Worm (Caenorhabditis elegans): ENCODE measurements around the gene K08D9.9.

K08D9.9 gene

DNA sequence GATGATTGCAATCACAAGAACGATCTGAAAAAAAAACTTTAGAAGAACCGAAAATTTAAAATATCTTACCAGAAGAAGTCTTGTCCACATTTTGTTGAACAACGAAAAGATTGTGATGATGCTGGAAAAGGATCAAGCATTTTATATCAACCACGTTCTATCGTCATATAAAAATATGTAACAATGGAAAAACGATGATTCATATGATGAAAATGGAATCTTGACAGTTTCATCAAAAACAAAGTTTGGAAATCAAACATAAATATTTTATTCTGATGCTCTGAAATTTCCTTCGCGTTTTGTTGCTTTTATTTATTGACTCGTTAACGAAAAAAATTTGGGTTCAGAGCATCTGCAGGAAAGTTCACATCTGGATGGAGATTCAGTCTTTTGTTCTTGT is at the start of gene K08D9.9, which contains the start of gene str-16:
Gene K08D9.9 (minus strand): TSS at position 101 of the 400 bp plus-strand sequence.
Gene str-16 (plus strand): TSS at position 266 of the 400 bp plus-strand sequence.
- TF ChIP-seq mep-1 (tag; optimal IDR thresholded peaks at IDR 0.05) (no peak), lsy-2 (tag; optimal IDR thresholded peaks at IDR 0.05) (no peak), tra-1 (GFP tag; IDR thresholded peaks at IDR 0.05) (no peak), nhr-25 (tag; optimal IDR thresholded peaks at IDR 0.05; ENCODE audit: borderline replicate concordance, insufficient read depth) (no peak), nhr-41 (GFP tag; IDR thresholded peaks at IDR 0.05) (no peak), attf-4 (tag; optimal IDR thresholded peaks at IDR 0.05) (no peak), ztf-11 (tag; optimal IDR thresholded peaks at IDR 0.05) (no peak), nhr-102 (tag; optimal IDR thresholded peaks at IDR 0.05) (no peak), mdl-1 (tag; optimal IDR thresholded peaks at IDR 0.05) (no peak), unc-130 (GFP tag; optimal IDR thresholded peaks at IDR 0.05) (no peak)

- TF ChIP-seq nhr-25 (tag; optimal IDR thresholded peaks at IDR 0.05; ENCODE audit: borderline replicate concordance, insufficient read depth) (no peak), nhr-76 (tag; optimal IDR thresholded peaks at IDR 0.05) (no peak), nhr-41 (GFP tag; IDR thresholded peaks at IDR 0.05) (no peak), F26F4.8 (GFP tag; conservative IDR thresholded peaks at IDR 0.05) (no peak), mxl-3 (GFP tag; optimal IDR thresholded peaks at IDR 0.05) (no peak), saeg-2 (GFP tag; IDR thresholded peaks at IDR 0.05) (no peak), F37D6.2 (tag; optimal IDR thresholded peaks at IDR 0.05) (no peak), lin-1 (GFP tag; IDR thresholded peaks at IDR 0.05) (no peak), duxl-1 (tag; optimal IDR thresholded peaks at IDR 0.05; ENCODE audit: poor library complexity) (no peak), ceh-44 (GFP tag; IDR thresholded peaks at IDR 0.05) (no peak), ctbp-1 (GFP tag; IDR thresholded peaks at IDR 0.05) (no peak), nhr-11 (tag; optimal IDR thresholded peaks at IDR 0.05) (no peak), ZK337.2 (GFP tag; IDR thresholded peaks at IDR 0.05) (0 out of 2 replicates have a peak, but pooled peaks have one; percentile 24), aha-1 (tag) (peak; percentile 49), tag-97 (GFP tag; IDR thresholded peaks at IDR 0.05) (no peak), unc-62 (GFP tag; optimal IDR thresholded peaks at IDR 0.05 in 1 of 2) (peak in 1 of 2 experiments; percentile 25), unc-62 (tag; optimal IDR thresholded peaks at IDR 0.05) (no peak), jun-1 (tag; optimal IDR thresholded peaks at IDR 0.05) (no peak), ceh-82 (tag; optimal IDR thresholded peaks at IDR 0.05) (no peak), zag-1 (tag; optimal IDR thresholded peaks at IDR 0.05) (no peak), ces-1 (GFP tag; optimal IDR thresholded peaks at IDR 0.05) (no peak), F44E2.7 (GFP tag; IDR thresholded peaks at IDR 0.05) (no peak), zfp-3 (GFP tag; conservative IDR thresholded peaks at IDR 0.05) (no peak), lin-29 (GFP tag; IDR thresholded peaks at IDR 0.05) (no peak), hif-1 (tag; optimal IDR thresholded peaks at IDR 0.05) (no peak), lin-13 (GFP tag; optimal IDR thresholded peaks at IDR 0.05) (no peak)
These were observed 48.1 kb upstream of the K08D9.9 start, which contains the start of gene F35F10.5 for ce11 chrV:3284629-3285028. Gene F35F10.5 (plus strand): TSS chrV:3284929.

DNA sequence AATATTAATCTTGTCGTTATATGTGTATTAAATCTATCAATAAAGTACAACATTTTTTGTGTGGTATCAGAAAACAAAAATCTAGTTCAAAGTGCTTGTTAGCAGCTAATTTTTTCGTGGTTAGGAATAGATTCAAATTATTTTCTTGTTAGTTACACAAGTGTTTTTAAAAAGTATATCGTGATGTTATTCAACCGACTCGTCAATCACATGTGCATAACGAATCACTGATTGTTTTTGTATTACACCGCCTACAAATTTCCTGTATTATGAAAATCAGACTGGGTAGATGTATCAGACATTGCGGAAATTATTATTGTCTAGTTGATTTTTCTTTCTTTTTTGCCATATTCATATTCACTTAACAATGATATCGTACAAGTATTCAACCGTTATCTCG is 46.4 kb upstream of the K08D9.9 start, which contains the start of gene str-64:
Gene str-64 (plus strand): TSS at position 301 of the 400 bp plus-strand sequence.
- TF ChIP-seq F10B5.3 (tag; optimal IDR thresholded peaks at IDR 0.05) (no peak), unc-62 (GFP tag; optimal IDR thresholded peaks at IDR 0.05 in 1 of 2) (peak in 1 of 2 experiments; percentile 73), unc-62 (tag; optimal IDR thresholded peaks at IDR 0.05) (no peak), ZK337.2 (GFP tag; IDR thresholded peaks at IDR 0.05) (no peak), Y5F2A.4 (GFP tag; optimal IDR thresholded peaks at IDR 0.05) (no peak), ceh-44 (GFP tag; IDR thresholded peaks at IDR 0.05) (no peak), lir-3 (tag; optimal IDR thresholded peaks at IDR 0.05) (no peak), daf-12 (tag; optimal IDR thresholded peaks at IDR 0.05) (no peak), F37D6.2 (tag; optimal IDR thresholded peaks at IDR 0.05) (no peak), egl-43 (GFP tag; IDR thresholded peaks at IDR 0.05) (no peak), lin-38 (GFP tag; IDR thresholded peaks at IDR 0.05) (no peak), aha-1 (tag) (peak; percentile 18), ztf-7 (tag; optimal IDR thresholded peaks at IDR 0.05) (no peak)
